Fruit fly (Drosophila melanogaster) whole organism, embryonic: ENCODE data around the gene Ser.

Experiments
- ATbp ChIP-seq: fragments of 200-800 bp; sonication (Bioruptor generic); optimal IDR thresholded peaks from 2 replicates; lab custom pipeline; 2017; ENCODE audit warnings: missing biosample characterization, mild to moderate bottlenecking, missing genetic modification characterization, missing genetic modification reagents
- CG10654 ChIP-seq: fragments of 200-800 bp; sonication (Bioruptor generic); optimal IDR thresholded peaks from 2 replicates; lab custom pipeline; 2016; ENCODE audit warnings: missing biosample characterization, missing genetic modification characterization
- CG12219 ChIP-seq: fragments of 200-800 bp; sonication (Bioruptor generic); optimal IDR thresholded peaks from 3 replicates; lab custom pipeline; 2018; ENCODE audit warnings: missing biosample characterization, mild to moderate bottlenecking, missing genetic modification characterization
- CG12299 ChIP-seq: fragments of 200-800 bp; sonication (Bioruptor generic); optimal IDR thresholded peaks from 2 replicates; lab custom pipeline; 2018; ENCODE audit warnings: missing biosample characterization, mild to moderate bottlenecking, missing genetic modification characterization
- CG13894 ChIP-seq: fragments of 200-800 bp; sonication (Bioruptor generic); optimal IDR thresholded peaks from 3 replicates; lab custom pipeline; 2018; ENCODE audit warnings: missing biosample characterization, mild to moderate bottlenecking, missing genetic modification characterization, moderate library complexity
- CG15601 ChIP-seq: fragments of 200-800 bp; sonication (Bioruptor generic); optimal IDR thresholded peaks from 3 replicates; lab custom pipeline; 2019; ENCODE audit warnings: missing biosample characterization, mild to moderate bottlenecking, missing genetic modification characterization, moderate library complexity
- CG1603 ChIP-seq: fragments of 200-800 bp; sonication (Bioruptor generic); optimal IDR thresholded peaks from 2 replicates; lab custom pipeline; 2019; ENCODE audit warnings: missing biosample characterization, mild to moderate bottlenecking, missing genetic modification characterization, moderate library complexity
- CG18619 ChIP-seq: fragments of 200-800 bp; sonication (Bioruptor generic); optimal IDR thresholded peaks from 3 replicates; lab custom pipeline; 2017; ENCODE audit warnings: missing biosample characterization, mild to moderate bottlenecking, missing genetic modification characterization
- CG2116 ChIP-seq: fragments of 200-800 bp; sonication (Bioruptor generic); optimal IDR thresholded peaks from 3 replicates; lab custom pipeline; 2018; ENCODE audit warnings: missing biosample characterization, mild to moderate bottlenecking, missing genetic modification characterization
- CG3163 ChIP-seq: fragments of 200-800 bp; sonication (Bioruptor generic); optimal IDR thresholded peaks from 3 replicates; lab custom pipeline; 2016; ENCODE audit warnings: missing biosample characterization, missing genetic modification characterization
- CG32772 ChIP-seq: fragments of 200-800 bp; sonication (Bioruptor generic); IDR thresholded peaks from 2 replicates; pipeline ENCODE4 v1.3.6; 2022; ENCODE audit warnings: missing biosample characterization, missing genetic modification characterization
- CG34224 ChIP-seq: fragments of 200-800 bp; sonication (Bioruptor generic); IDR thresholded peaks from 3 replicates; pipeline ENCODE4 v1.3.6; 2022; ENCODE audit warnings: missing biosample characterization, missing genetic modification characterization; ENCODE audit not compliant: partially characterized antibody
- CG4730 ChIP-seq: fragments of 200-800 bp; sonication (Bioruptor generic); IDR thresholded peaks from 2 replicates; pipeline ENCODE4 v1.3.6; 2022; ENCODE audit warnings: missing biosample characterization, missing genetic modification characterization
- CG7271 ChIP-seq: fragments of 200-800 bp; sonication (Bioruptor generic); optimal IDR thresholded peaks from 2 replicates; lab custom pipeline; 2018; ENCODE audit warnings: missing biosample characterization, mild to moderate bottlenecking, missing genetic modification characterization, moderate library complexity
- CG7786 ChIP-seq: fragments of 200-800 bp; sonication (Bioruptor generic); optimal IDR thresholded peaks from 2 replicates; lab custom pipeline; 2016; ENCODE audit warnings: missing biosample characterization, missing genetic modification characterization
- CG7963 ChIP-seq: fragments of 200-800 bp; sonication (Bioruptor generic); IDR thresholded peaks from 3 replicates; pipeline ENCODE4 v1.3.6; 2022; ENCODE audit warnings: missing biosample characterization, missing genetic modification characterization; ENCODE audit not compliant: partially characterized antibody
- CG8359 ChIP-seq: fragments of 200-800 bp; sonication (Bioruptor generic); optimal IDR thresholded peaks from 2 replicates; lab custom pipeline; 2017; ENCODE audit warnings: missing biosample characterization, mild to moderate bottlenecking, missing genetic modification characterization, borderline replicate concordance
- CG8944 ChIP-seq: fragments of 200-800 bp; sonication (Bioruptor generic); optimal IDR thresholded peaks from 3 replicates; lab custom pipeline; 2016; ENCODE audit warnings: missing biosample characterization, missing genetic modification characterization
- CG9817 ChIP-seq: fragments of 200-800 bp; sonication (Bioruptor generic); optimal IDR thresholded peaks from 2 replicates; lab custom pipeline; 2018; ENCODE audit warnings: missing biosample characterization, mild to moderate bottlenecking, missing genetic modification characterization, moderate library complexity
- Fer1 ChIP-seq: fragments of 200-800 bp; sonication (Bioruptor generic); optimal IDR thresholded peaks from 2 replicates; lab custom pipeline; 2017; ENCODE audit warnings: missing biosample characterization, mild to moderate bottlenecking, missing genetic modification characterization
- HHEX ChIP-seq: fragments of 200-800 bp; sonication (Bioruptor generic); optimal IDR thresholded peaks from 3 replicates; lab custom pipeline; 2017; ENCODE audit warnings: missing biosample characterization, mild to moderate bottlenecking, missing genetic modification characterization, missing genetic modification reagents
- Hr39 ChIP-seq: fragments of >200 bp; optimal IDR thresholded peaks from 2 replicates; lab custom pipeline; 2017
- MBD-R2 ChIP-seq: fragments of 200-800 bp; sonication (Bioruptor generic); IDR thresholded peaks from 2 replicates; pipeline ENCODE4 v1.3.6; 2022; ENCODE audit warnings: missing biosample characterization, missing genetic modification characterization
- Sry-δ ChIP-seq: fragments of 200-800 bp; sonication (Bioruptor generic); optimal IDR thresholded peaks from 2 replicates; lab custom pipeline; 2016; ENCODE audit warnings: missing biosample characterization, missing genetic modification characterization
- Taf1 ChIP-seq: fragments of 200-800 bp; sonication (Bioruptor generic); IDR thresholded peaks from 2 replicates; pipeline ENCODE4 v1.3.6; 2022; ENCODE audit warnings: missing biosample characterization, missing genetic modification characterization
- Trl ChIP-seq, 3 experiments: fragments of >200 bp in 2 of 3; fragments of 200-800 bp in 1 of 3; sonication (Bioruptor generic) in 1 of 3; optimal IDR thresholded peaks; 2 replicates in 1 of 3; 3 replicates in 2 of 3; lab custom pipeline; 2016 to 2017; ENCODE audit warnings: missing biosample characterization in 1 of 3, missing genetic modification characterization in 1 of 3
- cato ChIP-seq: fragments of 200-800 bp; sonication (Bioruptor generic); optimal IDR thresholded peaks from 2 replicates; lab custom pipeline; 2016; ENCODE audit warnings: missing biosample characterization, missing genetic modification characterization, borderline replicate concordance
- crc ChIP-seq: fragments of 200-800 bp; sonication (Bioruptor generic); optimal IDR thresholded peaks from 2 replicates; lab custom pipeline; 2016; ENCODE audit warnings: missing biosample characterization, missing genetic modification characterization
- croc ChIP-seq: fragments of 200-800 bp; sonication (Bioruptor generic); conservative IDR thresholded peaks from 3 replicates; pipeline ENCODE4 v1.3.6; 2022; ENCODE audit warnings: missing biosample characterization, missing genetic modification characterization
- crp ChIP-seq, 2 experiments: fragments of 200-800 bp; sonication (Bioruptor generic); optimal IDR thresholded peaks; 2 replicates in 1 of 2; 3 replicates in 1 of 2; lab custom pipeline; 2017; ENCODE audit warnings: missing biosample characterization in 2 of 2, missing genetic modification characterization in 2 of 2, mild to moderate bottlenecking in 1 of 2, moderate library complexity in 1 of 2
- dm ChIP-seq: fragments of 200-800 bp; sonication (Bioruptor generic); optimal IDR thresholded peaks from 3 replicates; lab custom pipeline; 2016; ENCODE audit warnings: missing biosample characterization, missing genetic modification characterization
- dmrt11E ChIP-seq: fragments of 200-800 bp; sonication (Bioruptor generic); optimal IDR thresholded peaks from 3 replicates; lab custom pipeline; 2018; ENCODE audit warnings: missing biosample characterization, mild to moderate bottlenecking, missing genetic modification characterization, moderate library complexity
- dpn ChIP-seq, 2 experiments: fragments of 200-800 bp; sonication (Bioruptor generic); optimal IDR thresholded peaks; 3 replicates each; lab custom pipeline; 2016; ENCODE audit warnings: missing biosample characterization in 2 of 2, missing genetic modification characterization in 2 of 2
- esg ChIP-seq: fragments of 200-800 bp; sonication (Bioruptor generic); conservative IDR thresholded peaks from 2 replicates; pipeline ENCODE4 v1.3.6; 2022; ENCODE audit warnings: missing biosample characterization, missing genetic modification characterization
- gro ChIP-seq: fragments of 200-800 bp; sonication (Bioruptor generic); optimal IDR thresholded peaks from 2 replicates; lab custom pipeline; 2016; ENCODE audit warnings: missing biosample characterization, missing genetic modification characterization
- gt ChIP-seq: fragments of 200-800 bp; sonication (Bioruptor generic); IDR thresholded peaks from 2 replicates; pipeline ENCODE4 v1.3.6; 2022; ENCODE audit warnings: missing biosample characterization, missing genetic modification characterization
- knrl ChIP-seq: fragments of 200-800 bp; sonication (Bioruptor generic); IDR thresholded peaks from 3 replicates; pipeline ENCODE4 v1.3.6; 2022; ENCODE audit warnings: missing biosample characterization, missing genetic modification characterization; ENCODE audit not compliant: partially characterized antibody
- lbe ChIP-seq: fragments of 200-800 bp; sonication (Bioruptor generic); optimal IDR thresholded peaks from 2 replicates; lab custom pipeline; 2016; ENCODE audit warnings: missing biosample characterization, mild to moderate bottlenecking, missing genetic modification characterization
- otp ChIP-seq: fragments of 200-800 bp; sonication (Bioruptor generic); IDR thresholded peaks from 3 replicates; pipeline ENCODE4, ENCODE4 v1.3.6; 2022; ENCODE audit warnings: missing biosample characterization, missing genetic modification characterization
- phol ChIP-seq: fragments of 200-800 bp; sonication (Bioruptor generic); optimal IDR thresholded peaks from 3 replicates; lab custom pipeline; 2018; ENCODE audit warnings: missing biosample characterization, mild to moderate bottlenecking, missing genetic modification characterization, moderate library complexity
- pros ChIP-seq: fragments of 200-800 bp; sonication (Bioruptor generic); optimal IDR thresholded peaks from 3 replicates; lab custom pipeline; 2019; ENCODE audit warnings: missing biosample characterization, mild to moderate bottlenecking, missing genetic modification characterization, moderate library complexity
- pum ChIP-seq: fragments of 200-800 bp; sonication (Bioruptor generic); optimal IDR thresholded peaks from 2 replicates; lab custom pipeline; 2016; ENCODE audit warnings: missing biosample characterization, missing genetic modification characterization
- sim ChIP-seq: fragments of 200-800 bp; sonication (Bioruptor generic); IDR thresholded peaks from 2 replicates; pipeline ENCODE4 v1.3.6; 2022; ENCODE audit warnings: missing biosample characterization, missing genetic modification characterization
- slp2 ChIP-seq: fragments of 200-800 bp; sonication (Bioruptor generic); optimal IDR thresholded peaks from 2 replicates; lab custom pipeline; 2016; ENCODE audit warnings: missing biosample characterization, missing genetic modification characterization
- trem ChIP-seq: fragments of 200-800 bp; optimal IDR thresholded peaks from 3 replicates; lab custom pipeline; 2019; ENCODE audit warnings: missing biosample characterization, mild to moderate bottlenecking, missing genetic modification characterization, moderate library complexity
- vvl ChIP-seq: fragments of 200-800 bp; sonication (Bioruptor generic); IDR thresholded peaks from 2 replicates; pipeline ENCODE4 v1.3.6; 2022; ENCODE audit warnings: missing biosample characterization, missing genetic modification characterization
- wor ChIP-seq: fragments of 200-800 bp; sonication (Bioruptor generic); IDR thresholded peaks from 2 replicates; pipeline ENCODE4 v1.3.6; 2022; ENCODE audit warnings: missing biosample characterization, missing genetic modification characterization
- yki ChIP-seq: fragments of >200 bp; optimal IDR thresholded peaks from 3 replicates; lab custom pipeline; 2018
- z ChIP-seq: fragments of 200-800 bp; sonication (Bioruptor generic); IDR thresholded peaks from 3 replicates; pipeline ENCODE4 v1.3.6; 2022; ENCODE audit warnings: missing biosample characterization, missing genetic modification characterization

The Ser gene

dm6 chr3R:27152129-27152968, 41.7 kb downstream of the Ser start (continued):
- TF ChIP-seq CG1603 (tag; lab: Kevin White, UChicago), result peak; percentile 40
- TF ChIP-seq CG18619 (GFP tag; lab: Kevin White, UChicago), result peak; percentile 55
- TF ChIP-seq CG7963 (GFP tag; lab: Robert Waterston, UW), result no peak
- TF ChIP-seq dmrt11E (tag; lab: Kevin White, UChicago), result no peak
- no peak for TF ChIP-seq yki (lab: Kevin White, UChicago)
- no peak for TF ChIP-seq CG15601 (tag; lab: Kevin White, UChicago)
- TF ChIP-seq dpn (GFP tag; optimal IDR thresholded peaks at IDR 0.05; lab: Kevin White, UChicago), result peak in 1 of 2 experiments; percentile 29
- TF ChIP-seq Trl (optimal IDR thresholded peaks at IDR 0.05; lab: Kevin White, UChicago), result no peak
- no peak for TF ChIP-seq Trl (GFP tag; optimal IDR thresholded peaks at IDR 0.05; lab: Kevin White, UChicago)
- TF ChIP-seq Sry-δ (GFP tag; lab: Kevin White, UChicago), result no peak
- peak in 1 of 2 experiments; percentile 63 for TF ChIP-seq crp (GFP tag; optimal IDR thresholded peaks at IDR 0.05; lab: Kevin White, UChicago)
- TF ChIP-seq Fer1 (GFP tag; lab: Kevin White, UChicago), result peak; percentile 23
- no peak for TF ChIP-seq sim
- TF ChIP-seq gt, result no peak
- peak; percentile 63 for TF ChIP-seq HHEX (GFP tag; lab: Kevin White, UChicago)
- no peak for TF ChIP-seq CG8944 (GFP tag; lab: Kevin White, UChicago)
- no peak for TF ChIP-seq Hr39 (lab: Kevin White, UChicago)
- no peak for TF ChIP-seq pros (GFP tag; lab: Kevin White, UChicago)
- TF ChIP-seq Taf1, result no peak
- TF ChIP-seq crc (GFP tag; lab: Kevin White, UChicago), result no peak
- no peak for TF ChIP-seq CG3163
- peak; percentile 11 for TF ChIP-seq pum (GFP tag; lab: Kevin White, UChicago)
- no peak for TF ChIP-seq CG34224
- TF ChIP-seq CG10654 (GFP tag; lab: Kevin White, UChicago), result no peak
- 0 out of 2 replicates have a peak, but pooled peaks have one; percentile 31 for TF ChIP-seq CG32772
- TF ChIP-seq CG8359 (GFP tag; lab: Kevin White, UChicago), result no peak
- TF ChIP-seq slp2 (GFP tag; lab: Kevin White, UChicago), result no peak
- no peak for TF ChIP-seq knrl (GFP tag; lab: Robert Waterston, UW)
- 0 out of 3 replicates have a peak, but pooled peaks have one; percentile 17 for TF ChIP-seq croc
- no peak for TF ChIP-seq CG2116 (GFP tag; lab: Kevin White, UChicago)
- TF ChIP-seq CG12299 (tag; lab: Kevin White, UChicago), result no peak
- TF ChIP-seq z (GFP tag; lab: Robert Waterston, UW), result no peak
- peak; percentile 36; the same call in 1 of the 2 replicates for TF ChIP-seq vvl (GFP tag; lab: Robert Waterston, UW)
- TF ChIP-seq lbe (GFP tag; lab: Kevin White, UChicago), result no peak
- TF ChIP-seq dm (GFP tag; lab: Kevin White, UChicago), result no peak
- TF ChIP-seq trem (tag; lab: Kevin White, UChicago), result no peak
- TF ChIP-seq CG13894 (tag; lab: Kevin White, UChicago), result no peak
- no peak; the same call in 1 of the 2 replicates for TF ChIP-seq CG4730 (GFP tag; lab: Robert Waterston, UW)
- peak; percentile 58 for TF ChIP-seq phol (tag; lab: Kevin White, UChicago)
- no peak for TF ChIP-seq CG7271 (tag; lab: Kevin White, UChicago)
- no peak for TF ChIP-seq cato (GFP tag; lab: Kevin White, UChicago)
- TF ChIP-seq gro, result no peak
- TF ChIP-seq ATbp (GFP tag; lab: Kevin White, UChicago), result peak; percentile 32
- no peak; the same call in 1 of the 2 replicates for TF ChIP-seq MBD-R2 (GFP tag; lab: Robert Waterston, UW)
- no peak for TF ChIP-seq wor
- TF ChIP-seq CG9817, result peak; percentile 63
- no peak for TF ChIP-seq otp (GFP tag; lab: Robert Waterston, UW)
- TF ChIP-seq CG12219 (GFP tag; lab: Kevin White, UChicago), result peak; percentile 16
- peak; percentile 26; the same call in 1 of the 2 replicates for TF ChIP-seq esg (GFP tag; lab: Robert Waterston, UW)
- peak; percentile 45 for TF ChIP-seq CG7786
